Fruit fly (Drosophila melanogaster) whole organism, wandering third instar larva: Measurements from ENCODE around the gene CG32260.

ENCODE experiments used
- CG32264 ChIP-seq: fragments of 200-800 bp; sonication (Bioruptor generic); optimal IDR thresholded peaks from 2 replicates; lab custom pipeline; 2016; ENCODE audit warnings: missing biosample characterization, missing genetic modification characterization
- CG9705 ChIP-seq: fragments of 200-800 bp; sonication (Bioruptor generic); optimal IDR thresholded peaks from 2 replicates; lab custom pipeline; 2018; ENCODE audit warnings: missing biosample characterization, mild to moderate bottlenecking, missing genetic modification characterization
- CrebA ChIP-seq: fragments of 200-800 bp; sonication (Bioruptor generic); optimal IDR thresholded peaks from 2 replicates; lab custom pipeline; 2016; ENCODE audit warnings: missing biosample characterization, mild to moderate bottlenecking, missing genetic modification characterization, borderline replicate concordance
- Dfd ChIP-seq: fragments of >200 bp; optimal IDR thresholded peaks from 2 replicates; lab custom pipeline; 2017; ENCODE audit warnings: missing biosample characterization, missing genetic modification characterization
- GATAd ChIP-seq: sonication (Bioruptor generic); optimal IDR thresholded peaks from 2 replicates; lab custom pipeline; 2016; ENCODE audit warnings: missing biosample characterization, missing genetic modification characterization
- Hnf4 ChIP-seq: fragments of 200-800 bp; sonication (Bioruptor generic); optimal IDR thresholded peaks from 2 replicates; lab custom pipeline; 2016; ENCODE audit warnings: missing biosample characterization, mild to moderate bottlenecking, missing genetic modification characterization
- Hr78 ChIP-seq: fragments of >200 bp; optimal IDR thresholded peaks from 2 replicates; lab custom pipeline; 2017; ENCODE audit warnings: missing biosample characterization, missing genetic modification characterization
- Mio ChIP-seq: sonication (Bioruptor generic); optimal IDR thresholded peaks from 2 replicates; lab custom pipeline; 2016; ENCODE audit warnings: missing biosample characterization, missing genetic modification characterization
- Myc ChIP-seq: fragments of >200 bp; optimal IDR thresholded peaks from 2 replicates; lab custom pipeline; 2017
- OdsH ChIP-seq: fragments of 200-800 bp; sonication (Bioruptor generic); optimal IDR thresholded peaks from 2 replicates; lab custom pipeline; 2016; ENCODE audit warnings: missing biosample characterization, mild to moderate bottlenecking, missing genetic modification characterization
- Rel ChIP-seq, 2 experiments: fragments of 200-800 bp; sonication (Bioruptor generic) in 1 of 2; optimal IDR thresholded peaks; 2 replicates in 1 of 2; 3 replicates in 1 of 2; lab custom pipeline; 2016 to 2019; ENCODE audit warnings: mild to moderate bottlenecking in 2 of 2, missing biosample characterization in 2 of 2, missing genetic modification characterization in 2 of 2, moderate library complexity in 1 of 2
- Sp1 ChIP-seq: fragments of 200-800 bp; sonication (Bioruptor generic); optimal IDR thresholded peaks from 3 replicates; lab custom pipeline; 2019; ENCODE audit warnings: missing biosample characterization, mild to moderate bottlenecking, missing genetic modification characterization, moderate library complexity
- Vsx2 ChIP-seq: fragments of 200-300, 225-300 bp; sonication (Bioruptor generic); optimal IDR thresholded peaks from 2 replicates; lab custom pipeline; 2018; ENCODE audit warnings: missing biosample characterization, missing genetic modification characterization; ENCODE audit not compliant: partially characterized antibody
- br ChIP-seq: fragments of 200-800 bp; sonication (Bioruptor generic); optimal IDR thresholded peaks from 2 replicates; lab custom pipeline; 2016; ENCODE audit warnings: missing biosample characterization, missing genetic modification characterization
- brk ChIP-seq: fragments of 200-800 bp; sonication (Bioruptor generic); optimal IDR thresholded peaks from 2 replicates; lab custom pipeline; 2016; ENCODE audit warnings: missing biosample characterization, mild to moderate bottlenecking, missing genetic modification characterization
- dl ChIP-seq, 2 experiments: fragments of 175-275, 200-275 bp in 1 of 2; fragments of 200-275 bp in 1 of 2; sonication (Bioruptor generic); optimal IDR thresholded peaks; lab custom pipeline; 2018; ENCODE audit warnings: mild to moderate bottlenecking in 2 of 2, missing biosample characterization in 2 of 2, missing genetic modification characterization in 2 of 2, moderate library complexity in 2 of 2; ENCODE audit not compliant: partially characterized antibody in 2 of 2, insufficient read depth in 1 of 2
- dmrt93B ChIP-seq: fragments of 200-800 bp; sonication (Bioruptor generic); optimal IDR thresholded peaks from 2 replicates; lab custom pipeline; 2018; ENCODE audit warnings: missing biosample characterization, mild to moderate bottlenecking, missing genetic modification characterization
- dsf ChIP-seq: sonication (Bioruptor generic); optimal IDR thresholded peaks from 2 replicates; lab custom pipeline; 2016; ENCODE audit warnings: missing biosample characterization, missing genetic modification characterization, borderline replicate concordance
- ey ChIP-seq: fragments of 200-800 bp; sonication (Bioruptor generic); optimal IDR thresholded peaks from 2 replicates; lab custom pipeline; 2016; ENCODE audit warnings: missing biosample characterization, missing genetic modification characterization
- foxo ChIP-seq, 2 experiments: fragments of 200-800 bp; sonication (Bioruptor generic); optimal IDR thresholded peaks; 2 replicates in 1 of 2; 3 replicates in 1 of 2; lab custom pipeline; 2016 to 2017; ENCODE audit warnings: missing biosample characterization in 2 of 2, missing genetic modification characterization in 2 of 2
- fru ChIP-seq: fragments of 200-800 bp; sonication (Bioruptor generic); optimal IDR thresholded peaks from 3 replicates; lab custom pipeline; 2016; ENCODE audit warnings: missing biosample characterization, mild to moderate bottlenecking, missing genetic modification characterization
- h ChIP-seq: fragments of 200-800 bp; sonication (Bioruptor generic); optimal IDR thresholded peaks from 3 replicates; lab custom pipeline; 2016; ENCODE audit warnings: missing biosample characterization, mild to moderate bottlenecking, missing genetic modification characterization
- lola ChIP-seq: fragments of >200 bp; optimal IDR thresholded peaks from 2 replicates; lab custom pipeline; 2017; ENCODE audit warnings: missing biosample characterization, missing genetic modification characterization
- pan ChIP-seq: fragments of >200 bp; optimal IDR thresholded peaks from 2 replicates; lab custom pipeline; 2017
- rgr ChIP-seq: fragments of 200-800 bp; sonication (Bioruptor generic); optimal IDR thresholded peaks from 3 replicates; lab custom pipeline; 2016; ENCODE audit warnings: missing biosample characterization, mild to moderate bottlenecking, missing genetic modification characterization
- sv ChIP-seq: fragments of 200-800 bp; sonication (Bioruptor generic); optimal IDR thresholded peaks from 3 replicates; lab custom pipeline; 2016; ENCODE audit warnings: missing biosample characterization, missing genetic modification characterization
- tai ChIP-seq: sonication (Bioruptor generic); optimal IDR thresholded peaks from 2 replicates; lab custom pipeline; 2016; ENCODE audit warnings: missing biosample characterization, missing genetic modification characterization

The CG32260 gene

dm6 chr3L:4116490-4117367 lies 25.4 kb upstream of the CG32260 start (continued):
- TF ChIP-seq dl (GFP tag; optimal IDR thresholded peaks at IDR 0.05; lab: Kevin White, UChicago; ENCODE audit: insufficient read depth in 1 of 2, partially characterized antibody in 2 of 2) (no peak), dmrt93B (no peak), Mio (no peak), ey (GFP tag; lab: Kevin White, UChicago) (peak; percentile 12), pan (lab: Kevin White, UChicago) (no peak), OdsH (GFP tag; lab: Kevin White, UChicago) (peak; percentile 51), Sp1 (GFP tag; lab: Kevin White, UChicago) (no peak), Hnf4 (GFP tag; lab: Kevin White, UChicago) (no peak), tai (GFP tag; lab: Kevin White, UChicago) (no peak)

DNA sequence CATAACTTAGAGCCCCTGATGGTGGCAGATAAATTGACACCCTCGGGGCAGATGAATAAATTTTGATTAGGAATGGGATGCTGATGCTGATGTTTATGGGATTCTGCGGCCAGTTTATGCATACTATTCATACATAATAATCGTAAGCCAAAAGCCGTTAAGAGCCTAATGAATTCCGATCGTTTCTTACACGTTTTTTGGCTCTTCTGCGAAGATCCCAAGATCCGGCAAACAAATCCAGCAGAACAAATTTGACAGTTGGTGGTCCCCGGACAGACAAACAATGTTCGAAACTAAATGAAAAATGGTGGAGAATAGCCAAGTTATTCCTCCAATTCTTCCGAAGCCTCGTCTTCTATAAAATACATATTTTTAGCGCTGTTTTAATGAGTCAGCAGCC lies 24.7 kb upstream of the CG32260 start:
- no peak for TF ChIP-seq dl (GFP tag; optimal IDR thresholded peaks at IDR 0.05; lab: Kevin White, UChicago; ENCODE audit: insufficient read depth in 1 of 2, partially characterized antibody in 2 of 2)
- TF ChIP-seq Myc = no peak
- TF ChIP-seq h (GFP tag; lab: Kevin White, UChicago) = no peak
- TF ChIP-seq pan (lab: Kevin White, UChicago) = no peak
- no peak for TF ChIP-seq lola (GFP tag; lab: Kevin White, UChicago)
- TF ChIP-seq CG32264 (GFP tag; lab: Kevin White, UChicago) = no peak
- TF ChIP-seq Mio = no peak
- TF ChIP-seq CG9705 (GFP tag; lab: Kevin White, UChicago) = no peak
- TF ChIP-seq brk (GFP tag; lab: Kevin White, UChicago) = no peak
- TF ChIP-seq br = no peak
- TF ChIP-seq Hnf4 (GFP tag; lab: Kevin White, UChicago) = no peak
- TF ChIP-seq CrebA (GFP tag; lab: Kevin White, UChicago) = no peak
- TF ChIP-seq Rel (GFP tag; optimal IDR thresholded peaks at IDR 0.05; lab: Kevin White, UChicago) = no peak
- no peak for TF ChIP-seq Rel (tag; optimal IDR thresholded peaks at IDR 0.05; lab: Kevin White, UChicago)
- no peak for TF ChIP-seq sv
- no peak for TF ChIP-seq tai (GFP tag; lab: Kevin White, UChicago)
- no peak for TF ChIP-seq Hr78 (GFP tag; lab: Kevin White, UChicago)
- TF ChIP-seq foxo (GFP tag; optimal IDR thresholded peaks at IDR 0.05; lab: Kevin White, UChicago) = no peak
- TF ChIP-seq rgr (GFP tag; lab: Kevin White, UChicago) = no peak
- TF ChIP-seq Vsx2 (GFP tag; lab: Kevin White, UChicago) = no peak
- no peak for TF ChIP-seq ey (GFP tag; lab: Kevin White, UChicago)

DNA sequence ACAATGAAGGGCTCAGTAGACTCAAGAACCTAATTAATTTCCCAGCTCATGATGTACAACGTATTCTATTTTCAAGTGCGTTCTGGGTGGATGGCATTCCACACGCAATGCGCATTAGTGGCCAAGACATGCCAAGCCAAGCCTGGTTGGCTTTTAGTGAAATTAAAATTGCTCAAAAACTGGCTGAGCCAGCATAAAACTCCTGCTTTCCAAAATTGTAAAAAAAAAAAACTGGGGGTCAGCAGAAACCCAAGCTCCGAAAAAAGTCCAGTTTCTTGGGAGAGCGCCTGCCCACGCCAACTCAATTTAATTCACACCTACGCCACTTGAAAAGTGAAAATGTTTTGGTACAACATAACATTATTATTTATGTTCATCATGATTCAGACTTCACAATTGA lies 23.8 kb upstream of the CG32260 start:
- TF ChIP-seq fru (no peak), dmrt93B (no peak), Dfd (GFP tag; lab: Kevin White, UChicago) (no peak), Hnf4 (GFP tag; lab: Kevin White, UChicago) (no peak), Rel (GFP tag; optimal IDR thresholded peaks at IDR 0.05; lab: Kevin White, UChicago) (no peak), Rel (tag; optimal IDR thresholded peaks at IDR 0.05; lab: Kevin White, UChicago) (no peak), GATAd (GFP tag; lab: Kevin White, UChicago) (no peak)
- TF ChIP-seq, all 38 proteins: peak for 0

- TF ChIP-seq h (GFP tag; lab: Kevin White, UChicago) (peak; percentile 32), dsf (GFP tag; lab: Kevin White, UChicago) (no peak)
- TF ChIP-seq, all 38 proteins: peak for 1
Observed at dm6 chr3L:4119636-4120357, 22.4 kb upstream of the CG32260 start.
